Fruit fly (Drosophila melanogaster) whole organism, embryonic: Measurements from ENCODE around the gene CG45002.

ENCODE experiments used
- Adf1 ChIP-seq: fragments of 200-800 bp; sonication (Bioruptor generic); IDR thresholded peaks from 2 replicates; pipeline ENCODE4 v1.3.6; 2022; ENCODE audit warnings: missing biosample characterization, missing genetic modification characterization
- Asciz ChIP-seq: fragments of 200-800 bp; sonication (Bioruptor generic); optimal IDR thresholded peaks from 2 replicates; lab custom pipeline; 2017; ENCODE audit warnings: missing biosample characterization, mild to moderate bottlenecking, missing genetic modification characterization, missing genetic modification reagents
- Atf6 ChIP-seq: fragments of 200-800 bp; sonication (Bioruptor generic); IDR thresholded peaks from 2 replicates; pipeline ENCODE4 v1.3.6; 2022; ENCODE audit warnings: missing biosample characterization, missing genetic modification characterization
- CG10321 ChIP-seq: fragments of 200-800 bp; sonication (Bioruptor generic); IDR thresholded peaks from 2 replicates; pipeline ENCODE4 v1.3.6; 2022; ENCODE audit warnings: missing biosample characterization, missing genetic modification characterization
- CG10959 ChIP-seq: fragments of 200-800 bp; sonication (Bioruptor generic); IDR thresholded peaks from 2 replicates; pipeline ENCODE4 v1.3.6; 2022; ENCODE audit warnings: missing biosample characterization, missing genetic modification characterization
- CG11456 ChIP-seq: fragments of 200-800 bp; sonication (Bioruptor generic); IDR thresholded peaks from 3 replicates; pipeline ENCODE4 v1.3.6; 2022; ENCODE audit warnings: missing biosample characterization, missing genetic modification characterization
- CG12104 ChIP-seq: fragments of 200-800 bp; sonication (Bioruptor generic); optimal IDR thresholded peaks from 3 replicates; lab custom pipeline; 2016; ENCODE audit warnings: missing biosample characterization, missing genetic modification characterization
- CG13287 ChIP-seq: fragments of 200-800 bp; sonication (Bioruptor generic); IDR thresholded peaks from 2 replicates; pipeline ENCODE4 v1.3.6; 2022; ENCODE audit warnings: missing biosample characterization, missing genetic modification characterization; ENCODE audit not compliant: partially characterized antibody
- CG1603 ChIP-seq: fragments of 200-800 bp; sonication (Bioruptor generic); optimal IDR thresholded peaks from 2 replicates; lab custom pipeline; 2019; ENCODE audit warnings: missing biosample characterization, mild to moderate bottlenecking, missing genetic modification characterization, moderate library complexity
- CG17612 ChIP-seq: fragments of 200-800 bp; sonication (Bioruptor generic); IDR thresholded peaks from 2 replicates; pipeline ENCODE4 v1.3.6; 2022; ENCODE audit warnings: missing biosample characterization, missing genetic modification characterization
- CG2116 ChIP-seq: fragments of 200-800 bp; sonication (Bioruptor generic); optimal IDR thresholded peaks from 3 replicates; lab custom pipeline; 2018; ENCODE audit warnings: missing biosample characterization, mild to moderate bottlenecking, missing genetic modification characterization
- CG2678 ChIP-seq: fragments of 200-800 bp; sonication (Bioruptor generic); optimal IDR thresholded peaks from 3 replicates; lab custom pipeline; 2019; ENCODE audit warnings: missing biosample characterization, mild to moderate bottlenecking, missing genetic modification characterization, moderate library complexity
- CG6791 ChIP-seq: fragments of 200-800 bp; sonication (Bioruptor generic); IDR thresholded peaks from 3 replicates; pipeline ENCODE4 v1.3.6; 2022; ENCODE audit warnings: missing biosample characterization, missing genetic modification characterization; ENCODE audit not compliant: partially characterized antibody
- CG6813 ChIP-seq: fragments of 200-800 bp; sonication (Bioruptor generic); optimal IDR thresholded peaks from 2 replicates; lab custom pipeline; 2017; ENCODE audit warnings: missing biosample characterization, missing genetic modification characterization, mild to moderate bottlenecking, moderate library complexity, missing genetic modification reagents
- CG8359 ChIP-seq: fragments of 200-800 bp; sonication (Bioruptor generic); optimal IDR thresholded peaks from 2 replicates; lab custom pipeline; 2017; ENCODE audit warnings: missing biosample characterization, mild to moderate bottlenecking, missing genetic modification characterization, borderline replicate concordance
- Dad ChIP-seq: fragments of 200-800 bp; sonication (Bioruptor generic); optimal IDR thresholded peaks from 3 replicates; lab custom pipeline; 2016; ENCODE audit warnings: missing biosample characterization, missing genetic modification characterization
- Deaf1 ChIP-seq: fragments of 200-800 bp; optimal IDR thresholded peaks from 3 replicates; lab custom pipeline; 2019; ENCODE audit warnings: missing biosample characterization, mild to moderate bottlenecking, missing genetic modification characterization, moderate library complexity
- Dref ChIP-seq: fragments of 200-800 bp; sonication (Bioruptor generic); IDR thresholded peaks from 2 replicates; pipeline ENCODE4 v1.3.6; 2022; ENCODE audit warnings: missing biosample characterization, missing genetic modification characterization
- E2f2 ChIP-seq: fragments of 200-800 bp; sonication (Bioruptor generic); IDR thresholded peaks from 2 replicates; pipeline ENCODE4 v1.3.6; 2022; ENCODE audit warnings: missing biosample characterization, missing genetic modification characterization
- Ets65A ChIP-seq: fragments of 200-800 bp; sonication (Bioruptor generic); peaks from one replicate; lab custom pipeline; 2016; ENCODE audit warnings: missing biosample characterization, missing genetic modification characterization
- Hr39 ChIP-seq: fragments of >200 bp; optimal IDR thresholded peaks from 2 replicates; lab custom pipeline; 2017
- Opbp ChIP-seq: fragments of 200-800 bp; sonication (Bioruptor generic); IDR thresholded peaks from 3 replicates; pipeline ENCODE4 v1.3.6; 2022; ENCODE audit warnings: missing biosample characterization, missing genetic modification characterization; ENCODE audit not compliant: partially characterized antibody
- Pdp1 ChIP-seq, 2 experiments: fragments of 200-800 bp; sonication (Bioruptor generic); optimal IDR thresholded peaks; 3 replicates each; lab custom pipeline; 2016; ENCODE audit warnings: missing biosample characterization in 2 of 2, missing genetic modification characterization in 2 of 2, mild to moderate bottlenecking in 1 of 2, moderate library complexity in 1 of 2
- Ssrp ChIP-seq: fragments of 200-800 bp; sonication (Bioruptor generic); optimal IDR thresholded peaks from 2 replicates; lab custom pipeline; 2018; ENCODE audit warnings: missing biosample characterization, mild to moderate bottlenecking, missing genetic modification characterization, moderate library complexity
- abd-A ChIP-seq: fragments of 200-800 bp; sonication (Bioruptor generic); optimal IDR thresholded peaks from 3 replicates; lab custom pipeline; 2019; ENCODE audit warnings: missing biosample characterization, mild to moderate bottlenecking, missing genetic modification characterization, moderate library complexity
- az2 ChIP-seq: fragments of 200-800 bp; sonication (Bioruptor generic); optimal IDR thresholded peaks from 3 replicates; lab custom pipeline; 2016; ENCODE audit warnings: missing biosample characterization, missing genetic modification characterization
- bigmax ChIP-seq: fragments of 200-800 bp; sonication (Bioruptor generic); optimal IDR thresholded peaks from 2 replicates; lab custom pipeline; 2018; ENCODE audit warnings: missing biosample characterization, mild to moderate bottlenecking, missing genetic modification characterization
- crp ChIP-seq, 2 experiments: fragments of 200-800 bp; sonication (Bioruptor generic); optimal IDR thresholded peaks; 2 replicates in 1 of 2; 3 replicates in 1 of 2; lab custom pipeline; 2017; ENCODE audit warnings: missing biosample characterization in 2 of 2, missing genetic modification characterization in 2 of 2, mild to moderate bottlenecking in 1 of 2, moderate library complexity in 1 of 2
- dati ChIP-seq: fragments of 200-800 bp; sonication (Bioruptor generic); IDR thresholded peaks from 2 replicates; pipeline ENCODE4 v1.3.6; 2022; ENCODE audit warnings: missing biosample characterization, missing genetic modification characterization
- ewg ChIP-seq: fragments of 200-800 bp; sonication (Bioruptor generic); optimal IDR thresholded peaks from 3 replicates; lab custom pipeline; 2017; ENCODE audit warnings: mild to moderate bottlenecking, missing biosample characterization, missing genetic modification reagents, missing genetic modification characterization
- gce ChIP-seq: fragments of 200-800 bp; sonication (Bioruptor generic); IDR thresholded peaks from 3 replicates; pipeline ENCODE4 v1.3.6; 2022; ENCODE audit warnings: missing biosample characterization, missing genetic modification characterization
- grau ChIP-seq: fragments of 200-800 bp; optimal IDR thresholded peaks from 3 replicates; lab custom pipeline; 2019; ENCODE audit warnings: missing biosample characterization, mild to moderate bottlenecking, missing genetic modification characterization, moderate library complexity
- kni ChIP-seq: fragments of 200-800 bp; sonication (Bioruptor generic); optimal IDR thresholded peaks from 3 replicates; lab custom pipeline; 2017; ENCODE audit warnings: mild to moderate bottlenecking, missing biosample characterization, missing genetic modification reagents, missing genetic modification characterization
- odd ChIP-seq: fragments of 200-800 bp; sonication (Bioruptor generic); optimal IDR thresholded peaks from 2 replicates; lab custom pipeline; 2017; ENCODE audit warnings: missing biosample characterization, mild to moderate bottlenecking, missing genetic modification characterization
- pfk ChIP-seq: fragments of 200-800 bp; sonication (Bioruptor generic); optimal IDR thresholded peaks from 2 replicates; lab custom pipeline; 2018; ENCODE audit warnings: missing biosample characterization, mild to moderate bottlenecking, missing genetic modification characterization, moderate library complexity
- psq ChIP-seq: fragments of 200-800 bp; sonication (Bioruptor generic); optimal IDR thresholded peaks from 2 replicates; lab custom pipeline; 2017; ENCODE audit warnings: missing biosample characterization, missing genetic modification characterization
- pum ChIP-seq: fragments of 200-800 bp; sonication (Bioruptor generic); optimal IDR thresholded peaks from 2 replicates; lab custom pipeline; 2016; ENCODE audit warnings: missing biosample characterization, missing genetic modification characterization
- pzg ChIP-seq: fragments of 200-800 bp; sonication (Bioruptor generic); optimal IDR thresholded peaks from 3 replicates; lab custom pipeline; 2018; ENCODE audit warnings: missing biosample characterization, mild to moderate bottlenecking, missing genetic modification characterization, moderate library complexity
- schlank ChIP-seq: fragments of 200-800 bp; sonication (Bioruptor generic); optimal IDR thresholded peaks from 2 replicates; lab custom pipeline; 2018; ENCODE audit warnings: missing biosample characterization, mild to moderate bottlenecking, missing genetic modification characterization
- scrt ChIP-seq: fragments of 200-800 bp; sonication (Bioruptor generic); optimal IDR thresholded peaks from 2 replicates; lab custom pipeline; 2018; ENCODE audit warnings: missing biosample characterization, mild to moderate bottlenecking, missing genetic modification characterization, moderate library complexity
- slou ChIP-seq: fragments of 200-800 bp; sonication (Bioruptor generic); optimal IDR thresholded peaks from 3 replicates; lab custom pipeline; 2016; ENCODE audit warnings: missing biosample characterization, missing genetic modification characterization
- slp2 ChIP-seq: fragments of 200-800 bp; sonication (Bioruptor generic); optimal IDR thresholded peaks from 2 replicates; lab custom pipeline; 2016; ENCODE audit warnings: missing biosample characterization, missing genetic modification characterization
- sr ChIP-seq: fragments of 200-800 bp; sonication (Bioruptor generic); IDR thresholded peaks from 3 replicates; pipeline ENCODE4 v1.3.6; 2022; ENCODE audit warnings: missing biosample characterization, missing genetic modification characterization
- tll ChIP-seq, 2 experiments: fragments of 200-800 bp in 1 of 2; fragments of >200 bp in 1 of 2; sonication (Bioruptor generic) in 1 of 2; optimal IDR thresholded peaks; 2 replicates each; lab custom pipeline; 2017 to 2019; ENCODE audit warnings: missing biosample characterization in 2 of 2, missing genetic modification characterization in 2 of 2, mild to moderate bottlenecking in 1 of 2, moderate library complexity in 1 of 2
- twi ChIP-seq: fragments of 200-800 bp; optimal IDR thresholded peaks from 2 replicates; lab custom pipeline; 2019; ENCODE audit warnings: missing biosample characterization, mild to moderate bottlenecking, missing genetic modification characterization, moderate library complexity
- vfl ChIP-seq: fragments of 200-800 bp; sonication (Bioruptor generic); optimal IDR thresholded peaks from 2 replicates; lab custom pipeline; 2016; ENCODE audit warnings: missing biosample characterization, missing genetic modification characterization
- wek ChIP-seq: fragments of 200-800 bp; sonication (Bioruptor generic); optimal IDR thresholded peaks from 3 replicates; lab custom pipeline; 2018; ENCODE audit warnings: missing biosample characterization, mild to moderate bottlenecking, missing genetic modification characterization, moderate library complexity

CG45002 gene

DNA sequence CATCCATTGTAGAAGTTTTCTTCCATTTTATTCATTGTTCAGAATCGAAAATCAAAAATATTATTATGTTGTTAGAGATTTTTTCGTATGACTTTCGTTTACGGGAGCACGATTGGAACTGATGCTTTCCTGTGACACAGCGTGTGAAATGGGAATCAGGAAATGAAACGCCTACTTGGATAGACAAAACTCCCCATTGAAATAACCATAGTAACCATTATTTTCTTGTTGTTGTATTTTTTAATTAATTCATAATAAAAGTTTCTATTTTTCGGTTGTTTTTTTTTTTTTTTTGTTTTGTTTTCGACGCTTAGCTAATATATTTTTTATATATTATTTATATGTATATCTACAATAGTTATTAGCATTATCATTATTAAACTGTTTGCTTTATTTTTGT is 1.9 kb upstream of the CG45002 start, which contains the start of gene CG43077:
CG43077 (minus strand) TSS at position 101 of the 400 bp plus-strand sequence.
- TF ChIP-seq Opbp (GFP tag; lab: Robert Waterston, UW), result no peak
- TF ChIP-seq CG1603 (tag; lab: Kevin White, UChicago), result no peak
- TF ChIP-seq bigmax, result no peak
- TF ChIP-seq vfl (GFP tag; lab: Kevin White, UChicago), result no peak
- no peak for TF ChIP-seq CG11456
- TF ChIP-seq az2 (GFP tag; lab: Kevin White, UChicago), result no peak
- no peak for TF ChIP-seq schlank (tag; lab: Kevin White, UChicago)
- no peak for TF ChIP-seq Dad (GFP tag; lab: Kevin White, UChicago)
- TF ChIP-seq psq (GFP tag; lab: Kevin White, UChicago), result no peak
- no peak for TF ChIP-seq dati (GFP tag; lab: Robert Waterston, UW)

DNA sequence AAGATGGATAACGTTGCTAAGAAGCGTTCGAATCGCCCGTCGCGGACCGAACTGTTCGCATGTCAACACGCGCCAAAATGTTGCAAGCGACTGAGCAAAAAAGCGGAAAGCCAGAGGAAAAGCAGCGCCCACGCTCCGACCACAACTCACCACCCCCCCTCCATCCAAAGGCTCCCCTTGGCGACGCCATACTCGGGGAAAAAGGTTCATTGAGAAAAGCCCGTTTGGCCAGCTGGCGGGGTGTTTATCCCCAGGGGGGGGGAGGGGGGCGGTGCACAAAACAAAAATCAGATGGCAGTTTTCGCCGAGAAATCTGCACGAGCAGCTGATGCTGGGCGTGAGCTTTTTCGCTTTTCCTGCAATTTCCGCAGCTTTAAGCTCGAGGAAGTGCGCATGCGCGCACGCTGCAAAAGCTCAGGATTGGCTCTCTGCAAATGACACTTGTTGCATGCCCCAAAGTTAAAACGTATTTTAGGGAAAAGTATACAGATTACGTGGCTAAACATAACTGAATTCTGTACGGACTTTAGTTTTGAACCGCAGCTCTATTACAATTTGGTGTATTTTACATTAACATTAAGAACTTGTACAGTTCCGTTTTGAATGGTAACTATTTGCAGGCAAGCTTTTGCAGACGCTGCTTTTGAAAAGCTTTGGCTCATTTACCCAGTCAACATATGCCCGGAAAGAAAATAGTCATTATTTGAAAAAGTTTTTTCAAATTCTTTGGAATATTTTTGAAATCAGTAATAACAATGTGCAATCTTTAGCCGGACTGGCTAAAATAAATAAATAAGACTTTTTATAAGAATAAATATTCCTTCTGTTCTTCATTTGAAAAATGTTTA is 18.6 kb downstream of the CG45002 start:
- TF ChIP-seq Deaf1 (tag; lab: Kevin White, UChicago) (peak; percentile 51), gce (GFP tag; lab: Robert Waterston, UW) (no peak), abd-A (peak; percentile 55), Adf1 (GFP tag; lab: Robert Waterston, UW) (peak; percentile 35; the same call in 1 of the 2 replicates), E2f2 (GFP tag; lab: Robert Waterston, UW) (no peak), pzg (GFP tag; lab: Kevin White, UChicago) (peak; percentile 5), CG17612 (GFP tag; lab: Robert Waterston, UW) (no peak), Atf6 (no peak), Pdp1 (GFP tag; optimal IDR thresholded peaks at IDR 0.05; lab: Kevin White, UChicago) (no peak), slou (no peak), CG8359 (no peak), twi (tag; lab: Kevin White, UChicago) (no peak), ewg (GFP tag; lab: Kevin White, UChicago) (peak; percentile 59), CG6813 (GFP tag; lab: Kevin White, UChicago) (no peak), scrt (GFP tag; lab: Kevin White, UChicago) (peak; percentile 92), pfk (GFP tag; lab: Kevin White, UChicago) (no peak), CG13287 (GFP tag; lab: Robert Waterston, UW) (no peak), grau (tag; lab: Kevin White, UChicago) (no peak), Ssrp (tag; lab: Kevin White, UChicago) (no peak), crp (GFP tag; optimal IDR thresholded peaks at IDR 0.05; lab: Kevin White, UChicago) (peak in 1 of 2 experiments; percentile 58), odd (GFP tag; lab: Kevin White, UChicago) (no peak), CG10321 (no peak), kni (GFP tag; lab: Kevin White, UChicago) (no peak), CG2678 (tag; lab: Kevin White, UChicago) (no peak), slp2 (GFP tag; lab: Kevin White, UChicago) (no peak), Asciz (GFP tag; lab: Kevin White, UChicago) (no peak), pum (GFP tag; lab: Kevin White, UChicago) (no peak), CG12104 (no peak), CG10959 (GFP tag; lab: Robert Waterston, UW) (no peak), psq (GFP tag; lab: Kevin White, UChicago) (no peak), CG2116 (no peak), Dref (GFP tag; lab: Robert Waterston, UW) (0 out of 2 replicates have a peak, but pooled peaks have one; percentile 15), Hr39 (lab: Kevin White, UChicago) (peak; percentile 70), Ets65A (peak; percentile 53), tll (GFP tag; optimal IDR thresholded peaks at IDR 0.05; lab: Kevin White, UChicago) (no peak), sr (GFP tag; lab: Robert Waterston, UW) (peak; percentile 59; the same call in 2 of the 3 replicates), CG6791 (GFP tag; lab: Robert Waterston, UW) (no peak), wek (GFP tag; lab: Kevin White, UChicago) (no peak)
